Worm (Caenorhabditis elegans) whole organism, L2 larva: ENCODE results near the gene C54E10.10.

Source experiments
- F13H6.1 ChIP-seq: sonication (generic microtip); optimal IDR thresholded peaks from 2 replicates; lab custom pipeline; 2016; ENCODE audit warnings: missing genetic modification characterization, missing compliant biosample characterization
- R02D3.7 ChIP-seq: fragments of 150-350 bp; optimal IDR thresholded peaks from 2 replicates; lab custom pipeline; 2014; ENCODE audit warnings: missing biosample characterization, missing genetic modification characterization
- Y55F3AM.14 ChIP-seq: fragments of 200-800 bp; sonication (Bioruptor generic); optimal IDR thresholded peaks from 2 replicates; lab custom pipeline; 2018; ENCODE audit warnings: mild to moderate bottlenecking, missing genetic modification characterization, missing compliant biosample characterization
- ZK546.5 ChIP-seq: sonication (generic microtip); optimal IDR thresholded peaks from 2 replicates; lab custom pipeline; 2017; ENCODE audit warnings: missing biosample characterization, missing genetic modification characterization
- alr-1 ChIP-seq: fragments of 150-350 bp; optimal IDR thresholded peaks from 2 replicates; lab custom pipeline; 2014; ENCODE audit warnings: missing biosample characterization, missing genetic modification characterization
- aly-2 ChIP-seq: fragments of 150-350 bp; optimal IDR thresholded peaks from 2 replicates; lab custom pipeline; 2014; ENCODE audit warnings: missing biosample characterization, missing genetic modification characterization
- ama-1 ChIP-seq: fragments of 150-350 bp; optimal IDR thresholded peaks from 2 replicates; lab custom pipeline; 2018; ENCODE audit warnings: inconsistent platforms
- ceh-16 ChIP-seq: fragments of 150-350 bp; optimal IDR thresholded peaks from 2 replicates; lab custom pipeline; 2014; ENCODE audit warnings: missing biosample characterization, missing genetic modification characterization
- ceh-82 ChIP-seq: fragments of 150-350 bp; optimal IDR thresholded peaks from 2 replicates; lab custom pipeline; 2014; ENCODE audit warnings: missing biosample characterization, missing genetic modification characterization
- crh-2 ChIP-seq: sonication (generic microtip); optimal IDR thresholded peaks from 2 replicates; lab custom pipeline; 2017; ENCODE audit warnings: missing biosample characterization, missing genetic modification characterization
- dmd-4 ChIP-seq: sonication (generic microtip); optimal IDR thresholded peaks from 2 replicates; lab custom pipeline; 2017; ENCODE audit warnings: missing biosample characterization, missing genetic modification characterization
- egl-27 ChIP-seq: sonication (generic microtip); optimal IDR thresholded peaks from 3 replicates; lab custom pipeline; 2017; ENCODE audit warnings: missing biosample characterization, missing genetic modification reagents, missing genetic modification characterization
- elt-1 ChIP-seq: fragments of 150-350 bp; optimal IDR thresholded peaks from 2 replicates; lab custom pipeline; 2014; ENCODE audit warnings: missing biosample characterization, missing genetic modification characterization
- elt-3 ChIP-seq: sonication (generic microtip); optimal IDR thresholded peaks from 2 replicates; lab custom pipeline; 2017; ENCODE audit warnings: missing biosample characterization, missing genetic modification characterization
- fos-1 ChIP-seq: fragments of 150-350 bp; optimal IDR thresholded peaks from 2 replicates; lab custom pipeline; 2014; ENCODE audit warnings: missing biosample characterization, missing genetic modification characterization
- gmeb-1 ChIP-seq: fragments of 150-350 bp; optimal IDR thresholded peaks from 2 replicates; lab custom pipeline; 2014; ENCODE audit warnings: missing biosample characterization, missing genetic modification characterization
- lin-13 ChIP-seq: fragments of 150-350 bp; optimal IDR thresholded peaks from 2 replicates; lab custom pipeline; 2014; ENCODE audit warnings: missing biosample characterization, missing genetic modification reagents, missing genetic modification characterization
- lin-39 ChIP-seq: fragments of 150-350 bp; optimal IDR thresholded peaks from 2 replicates; lab custom pipeline; 2014; ENCODE audit warnings: missing biosample characterization, missing genetic modification reagents, missing genetic modification characterization
- lsy-2 ChIP-seq, 2 experiments: fragments of 150-350 bp in 1 of 2; sonication (generic microtip) in 1 of 2; optimal IDR thresholded peaks; 2 replicates each; lab custom pipeline; 2014 to 2017; ENCODE audit warnings: missing biosample characterization in 2 of 2, missing genetic modification characterization in 2 of 2
- mab-5 ChIP-seq: fragments of 150-350 bp; optimal IDR thresholded peaks from 2 replicates; lab custom pipeline; 2014; ENCODE audit warnings: missing biosample characterization, missing genetic modification characterization
- mbf-1 ChIP-seq: sonication (generic microtip); optimal IDR thresholded peaks from 2 replicates; lab custom pipeline; 2017; ENCODE audit warnings: missing biosample characterization, missing genetic modification characterization
- mdl-1 ChIP-seq, 2 experiments: fragments of 150-350 bp in 1 of 2; sonication (generic microtip) in 1 of 2; optimal IDR thresholded peaks; 2 replicates each; lab custom pipeline; 2017; ENCODE audit warnings: missing biosample characterization in 2 of 2, missing genetic modification characterization in 2 of 2
- nhr-11 ChIP-seq: fragments of 150-350 bp; optimal IDR thresholded peaks from 2 replicates; lab custom pipeline; 2014; ENCODE audit warnings: missing biosample characterization, missing genetic modification characterization
- nhr-12 ChIP-seq: fragments of 150-350 bp; optimal IDR thresholded peaks from 2 replicates; lab custom pipeline; 2014; ENCODE audit warnings: missing biosample characterization, missing genetic modification characterization
- nhr-129 ChIP-seq: fragments of 150-350 bp; optimal IDR thresholded peaks from 2 replicates; lab custom pipeline; 2014; ENCODE audit warnings: missing biosample characterization, missing genetic modification characterization
- nhr-21 ChIP-seq: fragments of 150-350 bp; optimal IDR thresholded peaks from 2 replicates; lab custom pipeline; 2014; ENCODE audit warnings: missing biosample characterization, missing genetic modification characterization
- nhr-23 ChIP-seq: fragments of 150-350 bp; optimal IDR thresholded peaks from 2 replicates; lab custom pipeline; 2014; ENCODE audit warnings: missing biosample characterization, missing genetic modification reagents, missing genetic modification characterization
- nhr-25 ChIP-seq: fragments of 150-350 bp; sonication (generic microtip); optimal IDR thresholded peaks from 3 replicates; lab custom pipeline; 2014; ENCODE audit warnings: missing biosample characterization, missing genetic modification characterization
- nhr-6 ChIP-seq: fragments of 150-350 bp; optimal IDR thresholded peaks from 2 replicates; lab custom pipeline; 2014; ENCODE audit warnings: missing biosample characterization, missing genetic modification characterization
- peb-1 ChIP-seq: fragments of 150-350 bp; optimal IDR thresholded peaks from 2 replicates; lab custom pipeline; 2014; ENCODE audit warnings: missing biosample characterization, missing genetic modification characterization
- sem-4 ChIP-seq: fragments of 150-350 bp; optimal IDR thresholded peaks from 2 replicates; lab custom pipeline; 2014; ENCODE audit warnings: missing biosample characterization, missing genetic modification reagents, missing genetic modification characterization
- sma-3 ChIP-seq: sonication (generic microtip); optimal IDR thresholded peaks from 2 replicates; lab custom pipeline; 2016; ENCODE audit warnings: missing genetic modification reagents, missing genetic modification characterization, missing compliant biosample characterization
- snpc-4 ChIP-seq: fragments of 150-350 bp; optimal IDR thresholded peaks from 2 replicates; lab custom pipeline; 2014; ENCODE audit warnings: missing biosample characterization, missing genetic modification characterization
- unc-39 ChIP-seq: fragments of 150-350 bp; optimal IDR thresholded peaks from 2 replicates; lab custom pipeline; 2014; ENCODE audit warnings: missing biosample characterization, missing genetic modification characterization
- unc-55 ChIP-seq: fragments of 150-350 bp; sonication (generic microtip); optimal IDR thresholded peaks from 3 replicates; lab custom pipeline; 2014; ENCODE audit warnings: missing biosample characterization, missing genetic modification reagents, missing genetic modification characterization
- unc-62 ChIP-seq: fragments of 150-350 bp; optimal IDR thresholded peaks from 2 replicates; lab custom pipeline; 2014; ENCODE audit warnings: missing biosample characterization, missing genetic modification reagents, missing genetic modification characterization
- ztf-11 ChIP-seq: sonication (generic microtip); optimal IDR thresholded peaks from 2 replicates; lab custom pipeline; 2017; ENCODE audit warnings: missing biosample characterization, missing genetic modification characterization
- ztf-4 ChIP-seq: fragments of 150-350 bp; optimal IDR thresholded peaks from 2 replicates; lab custom pipeline; 2014; ENCODE audit warnings: missing biosample characterization, missing genetic modification characterization

Gene C54E10.10

ce11 chrV:18838799-18839354 lies 35.7 kb upstream of the C54E10.10 start, which contains the start of gene nhr-65:
Gene nhr-65, plus strand, starts transcription at chrV:18839304.
- TF ChIP-seq sem-4 (tag; lab: Kevin White, UChicago): no peak
- TF ChIP-seq fos-1: peak; percentile 52
- no peak for TF ChIP-seq nhr-6 (tag; lab: Kevin White, UChicago)
- TF ChIP-seq unc-39 (tag; lab: Kevin White, UChicago): no peak
- peak; percentile 1 for TF ChIP-seq nhr-129 (tag; lab: Kevin White, UChicago)
- peak; percentile 14 for TF ChIP-seq gmeb-1 (tag; lab: Kevin White, UChicago)
- peak; percentile 46 for TF ChIP-seq F13H6.1 (tag; lab: Kevin White, UChicago)
- no peak for TF ChIP-seq snpc-4
- no peak for TF ChIP-seq elt-1 (tag; lab: Kevin White, UChicago)
- no peak for TF ChIP-seq unc-55 (GFP tag; lab: Kevin White, UChicago)
- TF ChIP-seq sma-3 (GFP tag; lab: Kevin White, UChicago): peak; percentile 11
- TF ChIP-seq Y55F3AM.14: no peak
- TF ChIP-seq ztf-4 (tag; lab: Kevin White, UChicago): no peak
- TF ChIP-seq unc-62 (GFP tag; lab: Kevin White, UChicago): no peak

DNA sequence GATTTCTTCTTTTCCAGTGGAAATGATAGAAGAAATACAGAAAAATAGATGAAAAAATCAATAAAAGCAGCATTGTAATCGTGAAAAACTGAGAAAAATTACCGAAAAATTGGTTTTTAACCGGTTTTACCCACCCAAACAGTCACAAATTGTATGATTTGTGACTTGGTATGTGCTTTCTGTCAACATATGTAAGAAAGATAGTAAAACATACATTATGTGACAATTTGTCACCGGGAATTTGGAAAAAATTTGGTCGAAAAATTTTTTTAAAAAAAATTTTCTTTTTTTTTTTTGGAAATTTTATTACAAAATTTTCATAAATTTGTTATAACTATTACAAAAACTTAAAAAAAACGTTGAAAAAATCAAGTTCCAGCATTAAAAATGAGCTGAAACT lies 34.0 kb upstream of the C54E10.10 start, which contains the start of gene cyp-33D3:
TSS of gene cyp-33D3 (minus strand) at position 101 of the 400 bp plus-strand sequence.
- TF ChIP-seq dmd-4 (tag; lab: Kevin White, UChicago): no peak
- no peak for TF ChIP-seq nhr-129 (tag; lab: Kevin White, UChicago)
- TF ChIP-seq sem-4 (tag; lab: Kevin White, UChicago): no peak
- no peak for TF ChIP-seq aly-2 (tag; lab: Kevin White, UChicago)
- no peak for TF ChIP-seq ztf-11
- no peak for TF ChIP-seq mbf-1
- no peak for TF ChIP-seq F13H6.1 (tag; lab: Kevin White, UChicago)
- no peak for TF ChIP-seq lin-39 (tag; lab: Kevin White, UChicago)
- TF ChIP-seq mab-5: no peak
- TF ChIP-seq ceh-82: no peak
- no peak for TF ChIP-seq crh-2
- no peak for TF ChIP-seq ama-1 (lab: Kevin White, UChicago)
- no peak for TF ChIP-seq unc-62 (GFP tag; lab: Kevin White, UChicago)
- TF ChIP-seq lin-13 (GFP tag; lab: Kevin White, UChicago): no peak
- TF ChIP-seq nhr-23 (tag; lab: Kevin White, UChicago): no peak
- no peak for TF ChIP-seq lsy-2 (tag; optimal IDR thresholded peaks at IDR 0.05; lab: Kevin White, UChicago)
- TF ChIP-seq mdl-1 (tag; optimal IDR thresholded peaks at IDR 0.05; lab: Kevin White, UChicago): no peak

DNA sequence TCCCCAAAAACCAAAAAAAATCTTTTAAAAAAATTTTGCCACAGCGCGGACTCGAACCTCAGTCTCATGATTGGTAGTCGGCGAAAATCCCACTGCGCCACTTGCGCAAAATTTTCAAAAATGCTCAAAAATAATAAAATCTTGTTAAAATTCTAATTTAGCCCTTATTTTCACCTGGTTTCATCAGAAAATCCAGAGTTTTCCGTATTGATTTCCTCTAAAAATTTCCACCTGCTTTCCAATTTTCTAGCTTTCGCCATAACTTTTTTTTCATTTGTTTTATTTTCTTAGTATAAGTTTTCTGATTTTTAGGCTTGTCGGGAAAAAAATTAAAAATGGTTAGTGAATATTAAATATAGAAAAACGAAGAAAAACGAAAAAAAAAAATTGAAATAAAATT lies 24.2 kb upstream of the C54E10.10 start:
- no peak for TF ChIP-seq nhr-12 (tag; lab: Kevin White, UChicago)
- no peak for TF ChIP-seq nhr-21 (tag; lab: Kevin White, UChicago)
- no peak for TF ChIP-seq crh-2
- TF ChIP-seq ZK546.5 (tag; lab: Kevin White, UChicago): no peak

- TF ChIP-seq ceh-16 (tag; lab: Kevin White, UChicago): no peak
- peak; percentile 66 for TF ChIP-seq fos-1
- TF ChIP-seq Y55F3AM.14: no peak
- TF ChIP-seq F13H6.1 (tag; lab: Kevin White, UChicago): no peak
- TF ChIP-seq nhr-129 (tag; lab: Kevin White, UChicago): peak; percentile 8
- TF ChIP-seq lin-13 (GFP tag; lab: Kevin White, UChicago): no peak
- no peak for TF ChIP-seq dmd-4 (tag; lab: Kevin White, UChicago)
- TF ChIP-seq ceh-82: no peak
- no peak for TF ChIP-seq elt-1 (tag; lab: Kevin White, UChicago)
- TF ChIP-seq R02D3.7 (tag; lab: Kevin White, UChicago): no peak
- no peak for TF ChIP-seq sem-4 (tag; lab: Kevin White, UChicago)
- no peak for TF ChIP-seq unc-55 (GFP tag; lab: Kevin White, UChicago)
- TF ChIP-seq egl-27 (tag; lab: Kevin White, UChicago): no peak
These were observed 23.3 kb upstream of the C54E10.10 start for ce11 chrV:18826445-18826844.

- no peak for TF ChIP-seq ceh-16 (tag; lab: Kevin White, UChicago)
- TF ChIP-seq nhr-6 (tag; lab: Kevin White, UChicago): no peak
- no peak for TF ChIP-seq elt-3 (tag; lab: Kevin White, UChicago)
- no peak for TF ChIP-seq nhr-21 (tag; lab: Kevin White, UChicago)
- no peak for TF ChIP-seq snpc-4
- no peak for TF ChIP-seq lin-13 (GFP tag; lab: Kevin White, UChicago)
- TF ChIP-seq alr-1: no peak
- no peak for TF ChIP-seq egl-27 (tag; lab: Kevin White, UChicago)
- TF ChIP-seq dmd-4 (tag; lab: Kevin White, UChicago): no peak
- TF ChIP-seq nhr-12 (tag; lab: Kevin White, UChicago): no peak
- no peak for TF ChIP-seq ZK546.5 (tag; lab: Kevin White, UChicago)
- TF ChIP-seq ztf-4 (tag; lab: Kevin White, UChicago): no peak
- TF ChIP-seq nhr-11: no peak
- TF ChIP-seq mbf-1: no peak
- no peak for TF ChIP-seq unc-62 (GFP tag; lab: Kevin White, UChicago)
- no peak for TF ChIP-seq nhr-25
- no peak for TF ChIP-seq sem-4 (tag; lab: Kevin White, UChicago)
- TF ChIP-seq peb-1 (tag; lab: Kevin White, UChicago): no peak
- TF ChIP-seq R02D3.7 (tag; lab: Kevin White, UChicago): no peak
- no peak for TF ChIP-seq mdl-1 (tag; optimal IDR thresholded peaks at IDR 0.05; lab: Kevin White, UChicago)
These were observed 18.4 kb upstream of the C54E10.10 start for ce11 chrV:18821569-18821968.
